Worm (Caenorhabditis elegans) whole organism, young adult: ENCODE data around the gene Y105C5B.8.

Experiments used
- B0261.1 ChIP-seq: sonication (generic microtip); optimal IDR thresholded peaks from 2 replicates; lab custom pipeline; 2016; ENCODE audit warnings: mild to moderate bottlenecking, missing genetic modification characterization, moderate library complexity, missing compliant biosample characterization
- C06A6.2 ChIP-seq: fragments of 200-800 bp; sonication (Bioruptor generic); conservative IDR thresholded peaks from 2 replicates; pipeline ENCODE4 v1.3.6; 2022; ENCODE audit warnings: missing genetic modification characterization, missing compliant biosample characterization
- F23B12.7 ChIP-seq: sonication (generic microtip); optimal IDR thresholded peaks from 2 replicates; lab custom pipeline; 2017; ENCODE audit warnings: missing genetic modification characterization, mild to moderate bottlenecking, missing compliant biosample characterization, antibody characterized with exemption, moderate library complexity; ENCODE audit not compliant: insufficient read depth
- F49E8.2 ChIP-seq: sonication (generic microtip); optimal IDR thresholded peaks from 3 replicates; lab custom pipeline; 2017; ENCODE audit warnings: missing genetic modification characterization, mild to moderate bottlenecking, missing compliant biosample characterization, antibody characterized with exemption, moderate library complexity; ENCODE audit not compliant: insufficient read depth
- Y95B8A.8 ChIP-seq: fragments of 200-800 bp; sonication (Bioruptor generic); IDR thresholded peaks from 2 replicates; pipeline ENCODE4 v1.3.6; 2022; ENCODE audit warnings: missing genetic modification reagents, missing genetic modification characterization, missing compliant biosample characterization
- efl-1 ChIP-seq: fragments of 150-350 bp; optimal IDR thresholded peaks from 2 replicates; lab custom pipeline; 2014; ENCODE audit warnings: missing biosample characterization, missing genetic modification reagents, missing genetic modification characterization
- lin-26 ChIP-seq: fragments of 200-800 bp; sonication (Bioruptor generic); IDR thresholded peaks from 2 replicates; pipeline ENCODE4 v1.3.6; 2022; ENCODE audit warnings: missing genetic modification reagents, missing genetic modification characterization, missing compliant biosample characterization
- lir-1 ChIP-seq: fragments of 200-800 bp; sonication (Bioruptor generic); conservative IDR thresholded peaks from 2 replicates; pipeline ENCODE4 v1.3.6; 2022; ENCODE audit warnings: missing genetic modification reagents, missing genetic modification characterization, missing compliant biosample characterization
- lsl-1 ChIP-seq: fragments of 200-800 bp; sonication (Bioruptor generic); optimal IDR thresholded peaks from 2 replicates; lab custom pipeline; 2018; ENCODE audit warnings: mild to moderate bottlenecking, missing genetic modification characterization, moderate library complexity, missing compliant biosample characterization
- sdz-38 ChIP-seq: sonication (generic microtip); optimal IDR thresholded peaks from 2 replicates; lab custom pipeline; 2016; ENCODE audit warnings: missing genotype, missing genetic modification characterization, missing compliant biosample characterization
- sea-2 ChIP-seq: fragments of 200-800 bp; sonication (Bioruptor generic); IDR thresholded peaks from 2 replicates; pipeline ENCODE4 v1.3.6; 2022; ENCODE audit warnings: missing genetic modification characterization, missing compliant biosample characterization
- snpc-4 ChIP-seq, 5 experiments: fragments of 150-350 bp in 1 of 5; sonication (generic microtip) in 4 of 5; optimal IDR thresholded peaks; 2 replicates each; lab custom pipeline; 2014 to 2018; ENCODE audit warnings: missing genetic modification characterization in 5 of 5, missing biosample characterization in 3 of 5, antibody characterized with exemption in 2 of 5, mild to moderate bottlenecking in 2 of 5, missing compliant biosample characterization in 2 of 5, missing genotype in 2 of 5, moderate library complexity in 2 of 5, missing genetic modification reagents in 1 of 5

DNA sequence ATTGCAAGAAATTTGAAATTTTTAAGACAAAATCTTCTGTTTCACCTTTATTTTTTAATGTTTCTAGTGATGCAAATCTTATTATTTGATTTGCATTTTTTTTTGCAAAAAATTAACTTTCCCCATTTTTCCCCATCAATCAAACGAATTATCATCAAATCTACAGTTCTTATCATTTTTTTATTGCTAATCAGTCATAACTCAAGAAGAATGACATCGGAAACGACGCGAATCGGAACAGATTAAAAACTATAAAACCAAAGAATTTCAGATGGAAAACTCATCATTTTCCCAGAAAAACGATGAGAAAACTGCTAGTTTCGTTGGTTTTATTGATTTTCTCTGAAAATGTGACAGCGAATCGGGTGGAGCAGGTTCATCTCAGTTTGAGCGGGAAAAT, 25.0 kb upstream of the Y105C5B.8 start, which contains the start of gene Y105C5B.15:
- TF ChIP-seq F23B12.7 (tag; lab: Kevin White, UChicago) = no peak
- TF ChIP-seq efl-1 (GFP tag; lab: Kevin White, UChicago) = no peak
- TF ChIP-seq Y95B8A.8 = no peak
- no peak for TF ChIP-seq sea-2 (GFP tag; lab: Robert Waterston, UW)
- no peak for TF ChIP-seq sdz-38 (tag; lab: Kevin White, UChicago)
- no peak for TF ChIP-seq lir-1 (GFP tag; lab: Robert Waterston, UW)
- TF ChIP-seq snpc-4 (GFP tag; optimal IDR thresholded peaks at IDR 0.05; lab: Kevin White, UChicago) = no peak
- TF ChIP-seq snpc-4 (tag; optimal IDR thresholded peaks at IDR 0.05; lab: Kevin White, UChicago) = no peak
- TF ChIP-seq lin-26 (GFP tag; lab: Robert Waterston, UW) = no peak
- TF ChIP-seq B0261.1 (tag; lab: Kevin White, UChicago) = no peak
- TF ChIP-seq C06A6.2 (GFP tag; lab: Robert Waterston, UW) = no peak
- TF ChIP-seq F49E8.2 (tag; lab: Kevin White, UChicago) = no peak
- TF ChIP-seq lsl-1 (GFP tag; lab: Kevin White, UChicago) = no peak
